Fruit fly (Drosophila melanogaster) whole organism, embryonic: ENCODE measurements around the gene Pcif1.

Experiments
- Aef1 ChIP-seq: fragments of 200-800 bp; sonication (Bioruptor generic); IDR thresholded peaks from 3 replicates; pipeline ENCODE4 v1.3.6; 2022; ENCODE audit warnings: missing biosample characterization, missing genetic modification characterization
- Bteb2 ChIP-seq: fragments of 200-800 bp; sonication (Bioruptor generic); optimal IDR thresholded peaks from 2 replicates; lab custom pipeline; 2016; ENCODE audit warnings: missing biosample characterization, missing genetic modification characterization
- CG12236 ChIP-seq: fragments of 200-800 bp; sonication (Bioruptor generic); optimal IDR thresholded peaks from 2 replicates; lab custom pipeline; 2016; ENCODE audit warnings: missing biosample characterization, missing genetic modification characterization
- CG14710 ChIP-seq: fragments of 200-800 bp; sonication (Bioruptor generic); optimal IDR thresholded peaks from 3 replicates; lab custom pipeline; 2019; ENCODE audit warnings: missing biosample characterization, mild to moderate bottlenecking, missing genetic modification characterization, moderate library complexity
- CG16863 ChIP-seq: fragments of 200-800 bp; sonication (Bioruptor generic); optimal IDR thresholded peaks from 3 replicates; lab custom pipeline; 2016; ENCODE audit warnings: missing biosample characterization, missing genetic modification characterization
- CG17912 ChIP-seq: fragments of 200-800 bp; sonication (Bioruptor generic); optimal IDR thresholded peaks from 2 replicates; lab custom pipeline; 2018; ENCODE audit warnings: missing biosample characterization, mild to moderate bottlenecking, missing genetic modification characterization
- CG18011 ChIP-seq: fragments of 200-800 bp; sonication (Bioruptor generic); optimal IDR thresholded peaks from 2 replicates; lab custom pipeline; 2017; ENCODE audit warnings: missing biosample characterization, missing genetic modification characterization, mild to moderate bottlenecking, moderate library complexity, missing genotype
- CG31224 ChIP-seq: fragments of 200-800 bp; sonication (Bioruptor generic); IDR thresholded peaks from 2 replicates; pipeline ENCODE4 v1.3.6; 2022; ENCODE audit warnings: missing biosample characterization, missing genetic modification characterization
- CG4328 ChIP-seq: fragments of 200-800 bp; sonication (Bioruptor generic); optimal IDR thresholded peaks from 3 replicates; lab custom pipeline; 2017; ENCODE audit warnings: missing biosample characterization, missing genetic modification reagents, missing genetic modification characterization
- CG8281 ChIP-seq: fragments of 200-800 bp; sonication (Bioruptor generic); optimal IDR thresholded peaks from 2 replicates; lab custom pipeline; 2018; ENCODE audit warnings: missing biosample characterization, mild to moderate bottlenecking, missing genetic modification characterization, moderate library complexity
- CG8924 ChIP-seq: fragments of 200-800 bp; optimal IDR thresholded peaks from 3 replicates; lab custom pipeline; 2019; ENCODE audit warnings: missing biosample characterization, mild to moderate bottlenecking, missing genetic modification characterization, moderate library complexity
- D19B ChIP-seq: fragments of 200-800 bp; sonication (Bioruptor generic); optimal IDR thresholded peaks from 2 replicates; lab custom pipeline; 2017; ENCODE audit warnings: missing biosample characterization, mild to moderate bottlenecking, missing genetic modification characterization
- Dad ChIP-seq: fragments of 200-800 bp; sonication (Bioruptor generic); optimal IDR thresholded peaks from 3 replicates; lab custom pipeline; 2016; ENCODE audit warnings: missing biosample characterization, missing genetic modification characterization
- Dfd ChIP-seq, 2 experiments: fragments of >200 bp; optimal IDR thresholded peaks; 2 replicates each; lab custom pipeline; 2017; ENCODE audit warnings: missing biosample characterization in 2 of 2, missing genetic modification characterization in 2 of 2
- Elba2 ChIP-seq: fragments of 200-800 bp; sonication (Bioruptor generic); optimal IDR thresholded peaks from 3 replicates; lab custom pipeline; 2016; ENCODE audit warnings: missing biosample characterization, missing genetic modification characterization
- Gsc ChIP-seq: fragments of 200-800 bp; sonication (Bioruptor generic); IDR thresholded peaks from 2 replicates; pipeline ENCODE4 v1.3.6; 2022; ENCODE audit warnings: missing biosample characterization, missing genetic modification characterization
- HmgD ChIP-seq: fragments of 200-800 bp; sonication (Bioruptor generic); optimal IDR thresholded peaks from 3 replicates; lab custom pipeline; 2016; ENCODE audit warnings: missing biosample characterization, missing genetic modification characterization
- Lhr ChIP-seq: fragments of 200-800 bp; sonication (Bioruptor generic); optimal IDR thresholded peaks from 3 replicates; lab custom pipeline; 2017; ENCODE audit warnings: mild to moderate bottlenecking, missing biosample characterization, missing genetic modification reagents, missing genetic modification characterization
- Mes4 ChIP-seq: fragments of 200-800 bp; sonication (Bioruptor generic); optimal IDR thresholded peaks from 2 replicates; lab custom pipeline; 2016; ENCODE audit warnings: missing biosample characterization, missing genetic modification characterization
- Mrtf ChIP-seq: fragments of 200-800 bp; sonication (Bioruptor generic); IDR thresholded peaks from 3 replicates; pipeline ENCODE4 v1.3.6; 2022; ENCODE audit warnings: missing biosample characterization, missing genetic modification characterization
- NK7.1 ChIP-seq: fragments of 200-800 bp; sonication (Bioruptor generic); optimal IDR thresholded peaks from 3 replicates; lab custom pipeline; 2016; ENCODE audit warnings: missing biosample characterization, missing genetic modification characterization
- Spps ChIP-seq: fragments of 200-800 bp; sonication (Bioruptor generic); optimal IDR thresholded peaks from 2 replicates; lab custom pipeline; 2018; ENCODE audit warnings: missing biosample characterization, mild to moderate bottlenecking, missing genetic modification characterization
- Sry-β ChIP-seq: fragments of 200-800 bp; sonication (Bioruptor generic); optimal IDR thresholded peaks from 2 replicates; lab custom pipeline; 2018; ENCODE audit warnings: missing biosample characterization, mild to moderate bottlenecking, missing genetic modification characterization, moderate library complexity
- Tbp ChIP-seq: fragments of >200 bp; optimal IDR thresholded peaks from 2 replicates; lab custom pipeline; 2018; ENCODE audit warnings: missing biosample characterization, missing genetic modification characterization
- YL-1 ChIP-seq: fragments of 200-800 bp; sonication (Bioruptor generic); optimal IDR thresholded peaks from 3 replicates; lab custom pipeline; 2017; ENCODE audit warnings: missing biosample characterization, mild to moderate bottlenecking, missing genetic modification characterization
- al ChIP-seq: fragments of 200-800 bp; sonication (Bioruptor generic); IDR thresholded peaks from 2 replicates; pipeline ENCODE4 v1.3.6; 2022; ENCODE audit warnings: missing biosample characterization, missing genetic modification characterization
- dmrt11E ChIP-seq: fragments of 200-800 bp; sonication (Bioruptor generic); optimal IDR thresholded peaks from 3 replicates; lab custom pipeline; 2018; ENCODE audit warnings: missing biosample characterization, mild to moderate bottlenecking, missing genetic modification characterization, moderate library complexity
- dmrt99B ChIP-seq: fragments of 200-800 bp; sonication (Bioruptor generic); optimal IDR thresholded peaks from 2 replicates; lab custom pipeline; 2018; ENCODE audit warnings: missing biosample characterization, mild to moderate bottlenecking, missing genetic modification characterization, moderate library complexity
- dpn ChIP-seq, 2 experiments: fragments of 200-800 bp; sonication (Bioruptor generic); optimal IDR thresholded peaks; 3 replicates each; lab custom pipeline; 2016; ENCODE audit warnings: missing biosample characterization in 2 of 2, missing genetic modification characterization in 2 of 2
- emc ChIP-seq: fragments of 200-800 bp; sonication (Bioruptor generic); optimal IDR thresholded peaks from 2 replicates; lab custom pipeline; 2016; ENCODE audit warnings: missing biosample characterization, missing genetic modification characterization
- en ChIP-seq: fragments of 200-800 bp; sonication (Bioruptor generic); optimal IDR thresholded peaks from 2 replicates; lab custom pipeline; 2016; ENCODE audit warnings: missing biosample characterization, missing genetic modification characterization
- eyg ChIP-seq: fragments of 200-800 bp; sonication (Bioruptor generic); optimal IDR thresholded peaks from 3 replicates; lab custom pipeline; 2016; ENCODE audit warnings: missing biosample characterization, missing genetic modification characterization
- fu2 ChIP-seq: fragments of 200-800 bp; sonication (Bioruptor generic); optimal IDR thresholded peaks from 2 replicates; lab custom pipeline; 2016; ENCODE audit warnings: missing biosample characterization, missing genetic modification characterization
- gcm2 ChIP-seq: fragments of 200-800 bp; sonication (Bioruptor generic); optimal IDR thresholded peaks from 2 replicates; lab custom pipeline; 2016; ENCODE audit warnings: missing biosample characterization, missing genetic modification characterization
- her ChIP-seq: fragments of 200-800 bp; sonication (Bioruptor generic); optimal IDR thresholded peaks from 2 replicates; lab custom pipeline; 2016; ENCODE audit warnings: missing biosample characterization, missing genetic modification characterization
- klu ChIP-seq: fragments of 200-800 bp; sonication (Bioruptor generic); IDR thresholded peaks from 2 replicates; pipeline ENCODE4 v1.3.6; 2022; ENCODE audit warnings: missing biosample characterization, missing genetic modification characterization
- lola ChIP-seq, 3 experiments: fragments of >200 bp in 2 of 3; fragments of 200-800 bp in 1 of 3; sonication (Bioruptor generic) in 1 of 3; optimal IDR thresholded peaks; 2 replicates each; lab custom pipeline; 2017 to 2019; ENCODE audit warnings: missing biosample characterization in 3 of 3, missing genetic modification characterization in 3 of 3, mild to moderate bottlenecking in 1 of 3, moderate library complexity in 1 of 3
- mam ChIP-seq: fragments of 200-800 bp; sonication (Bioruptor generic); optimal IDR thresholded peaks from 3 replicates; lab custom pipeline; 2016; ENCODE audit warnings: missing biosample characterization, missing genetic modification characterization
- nmo ChIP-seq: fragments of 200-800 bp; sonication (Bioruptor generic); optimal IDR thresholded peaks from 2 replicates; lab custom pipeline; 2018; ENCODE audit warnings: missing biosample characterization, mild to moderate bottlenecking, missing genetic modification characterization, moderate library complexity
- otp ChIP-seq: fragments of 200-800 bp; sonication (Bioruptor generic); IDR thresholded peaks from 3 replicates; pipeline ENCODE4, ENCODE4 v1.3.6; 2022; ENCODE audit warnings: missing biosample characterization, missing genetic modification characterization
- pb ChIP-seq: fragments of 200-800 bp; sonication (Bioruptor generic); optimal IDR thresholded peaks from 3 replicates; lab custom pipeline; 2016; ENCODE audit warnings: missing biosample characterization, missing genetic modification characterization
- prd ChIP-seq, 3 experiments: fragments of >200 bp in 2 of 3; fragments of 200-800 bp in 1 of 3; sonication (Bioruptor generic) in 1 of 3; optimal IDR thresholded peaks in 2 of 3; IDR thresholded peaks in 1 of 3; 2 replicates in 2 of 3; 3 replicates in 1 of 3; pipeline versions ENCODE4 v1.3.6 to Lab custom; 2017 to 2022; ENCODE audit warnings: missing biosample characterization in 1 of 3, missing genetic modification characterization in 1 of 3
- ro ChIP-seq: fragments of 200-800 bp; sonication (Bioruptor generic); IDR thresholded peaks from 2 replicates; pipeline ENCODE4 v1.3.6; 2022; ENCODE audit warnings: missing biosample characterization, missing genetic modification characterization
- sima ChIP-seq: fragments of 200-800 bp; sonication (Bioruptor generic); optimal IDR thresholded peaks from 2 replicates; lab custom pipeline; 2016; ENCODE audit warnings: missing biosample characterization, missing genetic modification characterization
- ttk ChIP-seq: fragments of 200-800 bp; sonication (Bioruptor generic); IDR thresholded peaks from 2 replicates; pipeline ENCODE4 v2.1.2; 2022; ENCODE audit warnings: missing biosample characterization, missing genetic modification characterization
- tx ChIP-seq: fragments of 200-800 bp; sonication (Bioruptor generic); optimal IDR thresholded peaks from 2 replicates; lab custom pipeline; 2016; ENCODE audit warnings: missing biosample characterization, missing genetic modification characterization
- unc-4 ChIP-seq: fragments of 200-800 bp; sonication (Bioruptor generic); IDR thresholded peaks from 2 replicates; pipeline ENCODE4 v1.3.6; 2022; ENCODE audit warnings: missing biosample characterization, missing genetic modification characterization; ENCODE audit not compliant: partially characterized antibody
- wdn ChIP-seq: fragments of 200-800 bp; sonication (Bioruptor generic); IDR thresholded peaks from 2 replicates; pipeline ENCODE4 v1.3.6; 2022; ENCODE audit warnings: missing biosample characterization, missing genetic modification characterization
- yki ChIP-seq: fragments of >200 bp; optimal IDR thresholded peaks from 3 replicates; lab custom pipeline; 2018

Pcif1 gene

dm6 chr3L:20778224-20779063, 7.6 kb downstream of the Pcif1 start, which contains the start of the genes Pex16 and Pex14 (continued):
- TF ChIP-seq mam (GFP tag; lab: Kevin White, UChicago) (peak; percentile 87), CG12236 (GFP tag; lab: Kevin White, UChicago) (peak; percentile 35), NK7.1 (peak; percentile 66), eyg (GFP tag; lab: Kevin White, UChicago) (peak; percentile 55), Tbp (GFP tag; lab: Kevin White, UChicago) (no peak), tx (GFP tag; lab: Kevin White, UChicago) (peak; percentile 73), CG17912 (GFP tag; lab: Kevin White, UChicago) (peak; percentile 25), Mes4 (GFP tag; lab: Kevin White, UChicago) (peak; percentile 64), YL-1 (GFP tag; lab: Kevin White, UChicago) (peak; percentile 47), nmo (GFP tag; lab: Kevin White, UChicago) (peak; percentile 69), CG31224 (peak; percentile 48), lola (GFP tag; optimal IDR thresholded peaks at IDR 0.05; lab: Kevin White, UChicago) (peak in 1 of 3 experiments; percentile 72), D19B (GFP tag; lab: Kevin White, UChicago) (peak; percentile 53), ro (GFP tag; lab: Robert Waterston, UW) (no peak), CG8924 (peak; percentile 63), dmrt11E (peak; percentile 60), CG14710 (tag; lab: Kevin White, UChicago) (peak; percentile 61), fu2 (GFP tag; lab: Kevin White, UChicago) (peak; percentile 69), emc (GFP tag; lab: Kevin White, UChicago) (peak; percentile 68), Dfd (GFP tag; optimal IDR thresholded peaks at IDR 0.05; lab: Kevin White, UChicago) (peak in 1 of 2 experiments; percentile 22), otp (GFP tag; lab: Robert Waterston, UW) (no peak), pb (peak; percentile 33), HmgD (GFP tag; lab: Kevin White, UChicago) (peak; percentile 75), al (GFP tag; lab: Robert Waterston, UW) (peak; percentile 40; the same call in 1 of the 2 replicates), prd (optimal IDR thresholded peaks at IDR 0.05; lab: Kevin White, UChicago) (no peak), prd (GFP tag; IDR thresholded peaks at IDR 0.05; lab: Robert Waterston, UW) (peak; percentile 83), yki (lab: Kevin White, UChicago) (no peak), wdn (GFP tag; lab: Robert Waterston, UW) (peak; percentile 37; the same call in 1 of the 2 replicates), ttk (GFP tag; lab: Robert Waterston, UW) (peak; percentile 73), CG4328 (GFP tag; lab: Kevin White, UChicago) (peak; percentile 47), Dad (GFP tag; lab: Kevin White, UChicago) (peak; percentile 65), her (GFP tag; lab: Kevin White, UChicago) (peak; percentile 66), gcm2 (GFP tag; lab: Kevin White, UChicago) (peak; percentile 27), Gsc (GFP tag; lab: Robert Waterston, UW) (peak; percentile 43; the same call in 1 of the 2 replicates), unc-4 (GFP tag; lab: Robert Waterston, UW) (0 out of 2 replicates have a peak, but pooled peaks have one; percentile 13), en (GFP tag; lab: Kevin White, UChicago) (peak; percentile 35), Lhr (GFP tag; lab: Kevin White, UChicago) (peak; percentile 28), Bteb2 (peak; percentile 61), dmrt99B (no peak), Aef1 (GFP tag; lab: Robert Waterston, UW) (peak; percentile 67), dpn (GFP tag; optimal IDR thresholded peaks at IDR 0.05; lab: Kevin White, UChicago) (peak; percentile 78 to 84), CG16863 (GFP tag; lab: Kevin White, UChicago) (peak; percentile 76), klu (GFP tag; lab: Robert Waterston, UW) (peak; percentile 71), Elba2 (GFP tag; lab: Kevin White, UChicago) (no peak), Sry-β (peak; percentile 10), sima (no peak), CG8281 (tag; lab: Kevin White, UChicago) (peak; percentile 10), Spps (tag; lab: Kevin White, UChicago) (peak; percentile 28), Mrtf (peak; percentile 73), CG18011 (peak; percentile 50)
